Worm (Caenorhabditis elegans) whole organism, L3 larva: Measurements from ENCODE around the gene T04A11.1.
A peak's percentile ranks its signal among the peaks of the same experiment; 100 is the strongest.

Experiments used
- aly-2 ChIP-seq: fragments of 150-350 bp; optimal IDR thresholded peaks from 2 replicates; lab custom pipeline; 2014; ENCODE audit warnings: missing biosample characterization, missing genetic modification characterization
- ama-1 ChIP-seq: fragments of 150-350 bp; optimal IDR thresholded peaks from 2 replicates; lab custom pipeline; 2018
- ceh-28 ChIP-seq: fragments of 150-350 bp; optimal IDR thresholded peaks from 2 replicates; lab custom pipeline; 2014; ENCODE audit warnings: missing biosample characterization, missing genetic modification reagents, missing genetic modification characterization
- ceh-82 ChIP-seq: fragments of 150-350 bp; optimal IDR thresholded peaks from 2 replicates; lab custom pipeline; 2014; ENCODE audit warnings: missing biosample characterization, missing genetic modification characterization
- daf-12 ChIP-seq: fragments of 150-350 bp; optimal IDR thresholded peaks from 2 replicates; lab custom pipeline; 2014; ENCODE audit warnings: missing biosample characterization, missing genetic modification reagents, missing genetic modification characterization
- egl-27 ChIP-seq: sonication (generic microtip); optimal IDR thresholded peaks from 4 replicates; lab custom pipeline; 2017; ENCODE audit warnings: missing biosample characterization, missing genetic modification reagents, missing genetic modification characterization
- egl-5 ChIP-seq: fragments of 150-350 bp; optimal IDR thresholded peaks from 2 replicates; lab custom pipeline; 2017; ENCODE audit warnings: missing biosample characterization, missing genetic modification reagents, missing genetic modification characterization, inconsistent platforms
- elt-2 ChIP-seq: sonication (generic microtip); optimal IDR thresholded peaks from 2 replicates; lab custom pipeline; 2016; ENCODE audit warnings: missing genetic modification reagents, mild to moderate bottlenecking, missing genetic modification characterization, missing compliant biosample characterization
- elt-3 ChIP-seq, 3 experiments: fragments of 150-350 bp in 1 of 3; sonication (generic microtip) in 2 of 3; optimal IDR thresholded peaks; 2 replicates in 2 of 3; 4 replicates in 1 of 3; lab custom pipeline; 2014 to 2017; ENCODE audit warnings: missing biosample characterization in 3 of 3, missing genetic modification characterization in 3 of 3
- eor-1 ChIP-seq, 2 experiments: fragments of 150-350 bp; optimal IDR thresholded peaks; 2 replicates each; lab custom pipeline; 2014 to 2018; ENCODE audit warnings: missing biosample characterization in 2 of 2, missing genetic modification characterization in 2 of 2
- fkh-10 ChIP-seq: sonication (generic microtip); optimal IDR thresholded peaks from 2 replicates; lab custom pipeline; 2017; ENCODE audit warnings: missing biosample characterization, missing genetic modification reagents, missing genetic modification characterization
- fos-1 ChIP-seq: fragments of 150-350 bp; optimal IDR thresholded peaks from 2 replicates; lab custom pipeline; 2014; ENCODE audit warnings: missing biosample characterization, missing genetic modification characterization
- hmg-11 ChIP-seq: sonication (generic microtip); optimal IDR thresholded peaks from 2 replicates; lab custom pipeline; 2016; ENCODE audit warnings: missing genetic modification characterization, missing compliant biosample characterization
- jun-1 ChIP-seq: fragments of 150-350 bp; optimal IDR thresholded peaks from 2 replicates; lab custom pipeline; 2014; ENCODE audit warnings: missing biosample characterization, missing genetic modification reagents, missing genetic modification characterization
- lin-15B ChIP-seq: fragments of 150-350 bp; optimal IDR thresholded peaks from 2 replicates; lab custom pipeline; 2014; ENCODE audit warnings: missing biosample characterization, missing genetic modification characterization
- lin-39 ChIP-seq: fragments of 150-350 bp; optimal IDR thresholded peaks from 2 replicates; lab custom pipeline; 2018; ENCODE audit warnings: missing biosample characterization, missing genetic modification reagents, missing genetic modification characterization
- lsy-12 ChIP-seq: sonication (generic microtip); optimal IDR thresholded peaks from 2 replicates; lab custom pipeline; 2016; ENCODE audit warnings: mild to moderate bottlenecking, missing genetic modification characterization, missing compliant biosample characterization
- mdl-1 ChIP-seq: fragments of 150-350 bp; optimal IDR thresholded peaks from 2 replicates; lab custom pipeline; 2014; ENCODE audit warnings: missing biosample characterization, missing genetic modification characterization
- nfya-1 ChIP-seq: sonication (generic microtip); optimal IDR thresholded peaks from 2 replicates; lab custom pipeline; 2017; ENCODE audit warnings: missing genetic modification characterization, mild to moderate bottlenecking, missing compliant biosample characterization, antibody characterized with exemption, moderate library complexity; ENCODE audit not compliant: insufficient read depth
- nhr-12 ChIP-seq: fragments of 150-350 bp; optimal IDR thresholded peaks from 2 replicates; lab custom pipeline; 2014; ENCODE audit warnings: missing biosample characterization, missing genetic modification characterization
- nhr-23 ChIP-seq: fragments of 150-350 bp; optimal IDR thresholded peaks from 2 replicates; lab custom pipeline; 2014; ENCODE audit warnings: missing biosample characterization, missing genetic modification reagents, missing genetic modification characterization
- nhr-237 ChIP-seq: fragments of 150-350 bp; optimal IDR thresholded peaks from 2 replicates; lab custom pipeline; 2014; ENCODE audit warnings: missing biosample characterization, missing genetic modification characterization
- nhr-25 ChIP-seq: sonication (generic microtip); optimal IDR thresholded peaks from 2 replicates; lab custom pipeline; 2017; ENCODE audit warnings: missing biosample characterization, missing genetic modification characterization
- nhr-28 ChIP-seq: fragments of 150-350 bp; optimal IDR thresholded peaks from 2 replicates; lab custom pipeline; 2014; ENCODE audit warnings: missing biosample characterization, missing genetic modification characterization
- nhr-43 ChIP-seq: sonication (generic microtip); optimal IDR thresholded peaks from 2 replicates; lab custom pipeline; 2016; ENCODE audit warnings: mild to moderate bottlenecking, missing genetic modification characterization, missing compliant biosample characterization; ENCODE audit not compliant: poor library complexity, severe bottlenecking
- nhr-76 ChIP-seq: fragments of 150-350 bp; sonication (generic microtip); optimal IDR thresholded peaks from 5 replicates; lab custom pipeline; 2014; ENCODE audit warnings: missing biosample characterization, missing genetic modification characterization
- nhr-77 ChIP-seq: fragments of 150-350 bp; optimal IDR thresholded peaks from 2 replicates; lab custom pipeline; 2014; ENCODE audit warnings: missing biosample characterization, missing genetic modification characterization
- pha-4 ChIP-seq: fragments of 150-350 bp; optimal IDR thresholded peaks from 2 replicates; lab custom pipeline; 2014; ENCODE audit warnings: missing biosample characterization, missing genetic modification reagents, missing genetic modification characterization
- pqm-1 ChIP-seq: fragments of 150-350 bp; optimal IDR thresholded peaks from 2 replicates; lab custom pipeline; 2017; ENCODE audit warnings: missing biosample characterization, missing genetic modification characterization, inconsistent platforms
- snpc-4 ChIP-seq: fragments of 150-350 bp; optimal IDR thresholded peaks from 2 replicates; lab custom pipeline; 2014; ENCODE audit warnings: missing biosample characterization, missing genetic modification characterization
- tbx-2 ChIP-seq: sonication (generic microtip); optimal IDR thresholded peaks from 2 replicates; lab custom pipeline; 2016; ENCODE audit warnings: mild to moderate bottlenecking, missing genetic modification characterization, missing compliant biosample characterization
- unc-39 ChIP-seq: sonication (generic microtip); optimal IDR thresholded peaks from 4 replicates; lab custom pipeline; 2017; ENCODE audit warnings: missing biosample characterization, missing genetic modification characterization
- unc-62 ChIP-seq: fragments of 150-350 bp; sonication (generic microtip); optimal IDR thresholded peaks from 4 replicates; lab custom pipeline; 2014; ENCODE audit warnings: missing biosample characterization, missing genetic modification reagents, missing genetic modification characterization
- zag-1 ChIP-seq: fragments of 150-350 bp; optimal IDR thresholded peaks from 2 replicates; lab custom pipeline; 2014; ENCODE audit warnings: missing biosample characterization, missing genetic modification characterization
- ztf-11 ChIP-seq: fragments of 150-350 bp; optimal IDR thresholded peaks from 2 replicates; lab custom pipeline; 2014; ENCODE audit warnings: missing biosample characterization, missing genetic modification characterization
- ztf-4 ChIP-seq: fragments of 150-350 bp; optimal IDR thresholded peaks from 2 replicates; lab custom pipeline; 2014; ENCODE audit warnings: missing biosample characterization, missing genetic modification characterization

Gene T04A11.1

DNA sequence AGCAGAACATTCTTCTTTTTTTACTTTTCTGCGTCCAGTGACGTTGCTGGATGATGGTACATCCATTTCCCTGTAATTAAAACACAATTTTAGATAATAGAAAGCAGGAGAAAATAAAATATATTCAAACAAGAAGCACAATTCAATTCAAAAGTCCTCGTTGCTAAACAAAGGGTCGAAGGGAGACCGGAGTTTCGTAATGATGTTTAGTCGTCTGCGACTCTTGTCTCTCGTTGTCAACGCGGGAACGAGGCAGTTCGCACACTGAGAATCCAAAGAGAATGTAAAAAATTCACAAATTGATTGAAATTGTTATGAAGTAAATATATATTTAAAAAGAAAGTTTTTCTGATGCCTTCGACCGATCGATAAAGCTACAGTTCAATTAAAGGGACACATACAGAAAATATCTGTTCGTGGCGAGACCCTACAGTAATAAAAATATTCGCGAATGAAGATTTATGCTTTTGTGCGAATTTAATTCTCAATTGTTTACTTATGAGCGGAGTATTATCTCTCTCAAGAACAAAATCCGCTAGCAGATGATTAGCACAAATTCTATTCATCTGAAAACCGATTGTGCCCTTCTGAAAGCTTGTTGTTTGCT lies 25.5 kb downstream of the T04A11.1 start, which contains the start of gene dpy-26:
Gene dpy-26 (minus strand): TSS at position 111 of the 607 bp plus-strand sequence.
- peak; percentile 51 for TF ChIP-seq lin-15B
- peak; percentile 38 for TF ChIP-seq nhr-23
- no peak for TF ChIP-seq fos-1 (tag; lab: Kevin White, UChicago)
- TF ChIP-seq mdl-1 (tag; lab: Kevin White, UChicago) = no peak
- TF ChIP-seq nhr-25 (tag; lab: Kevin White, UChicago) = peak; percentile 30
- TF ChIP-seq lin-39 = peak; percentile 27
- TF ChIP-seq, all 47 proteins: peak for 4

DNA sequence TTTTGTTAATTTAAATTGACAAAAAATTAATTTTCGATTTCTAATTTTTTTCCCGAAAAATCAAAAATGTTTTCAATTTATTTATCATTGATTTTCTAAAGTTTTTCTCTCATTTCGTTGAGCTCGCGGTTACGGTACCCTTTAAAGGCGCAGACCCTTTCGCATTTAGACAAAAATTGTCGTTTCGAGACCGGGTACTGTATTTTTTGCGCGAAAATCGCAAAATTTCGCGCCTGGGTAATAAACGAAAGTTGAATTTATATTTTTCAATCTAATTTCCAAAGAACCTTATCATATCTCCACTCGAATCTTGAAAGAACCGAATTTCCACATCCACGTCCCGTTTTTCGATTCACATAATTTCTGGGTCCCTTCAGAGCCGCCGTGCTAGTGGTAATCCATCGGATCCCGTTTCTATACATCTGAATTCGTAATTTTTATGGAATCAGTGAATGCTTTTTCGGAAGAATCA lies 31.3 kb downstream of the T04A11.1 start, which contains the start of gene C25G4.3:
Gene C25G4.3 (minus strand): TSS at position 422 of the 472 bp plus-strand sequence.
- TF ChIP-seq nhr-237 (tag; lab: Kevin White, UChicago) = no peak
- no peak for TF ChIP-seq nfya-1 (tag; lab: Kevin White, UChicago)
- TF ChIP-seq pqm-1 = no peak
- no peak for TF ChIP-seq egl-27 (tag; lab: Kevin White, UChicago)
- TF ChIP-seq ama-1 (lab: Kevin White, UChicago) = no peak
- TF ChIP-seq egl-5 (tag; lab: Kevin White, UChicago) = no peak
- TF ChIP-seq snpc-4 (tag; lab: Kevin White, UChicago) = no peak
- no peak for TF ChIP-seq eor-1 (tag; optimal IDR thresholded peaks at IDR 0.05; lab: Kevin White, UChicago)
- TF ChIP-seq tbx-2 (tag; lab: Kevin White, UChicago) = no peak

DNA sequence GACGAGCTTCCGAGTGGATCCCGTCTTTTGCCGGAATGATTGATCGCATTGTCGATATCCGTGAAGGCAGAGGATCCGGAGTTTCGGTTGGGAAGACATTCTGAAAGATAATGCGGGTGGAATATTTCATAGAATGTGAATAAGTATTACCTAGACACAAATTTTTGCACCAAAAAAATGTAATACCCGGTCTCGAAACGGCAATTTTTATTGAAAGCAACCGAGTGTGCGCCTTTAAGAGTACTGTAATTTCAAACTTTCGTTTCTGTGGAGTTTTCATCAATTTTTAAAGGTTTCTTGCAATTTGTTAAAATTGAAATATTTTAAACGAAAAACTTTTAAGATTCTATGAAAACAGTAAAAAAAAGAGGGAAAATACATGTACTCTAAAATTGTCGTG lies 32.9 kb downstream of the T04A11.1 start, which contains the start of gene C25G4.2:
Gene C25G4.2 (minus strand): TSS at position 100 of the 400 bp plus-strand sequence.
- no peak for TF ChIP-seq ztf-4 (tag; lab: Kevin White, UChicago)
- TF ChIP-seq ztf-11 = no peak
- no peak for TF ChIP-seq nhr-23
- no peak for TF ChIP-seq unc-62 (GFP tag; lab: Kevin White, UChicago)
- TF ChIP-seq zag-1 (tag; lab: Kevin White, UChicago) = no peak
- TF ChIP-seq fkh-10 = no peak
- TF ChIP-seq jun-1 (tag; lab: Kevin White, UChicago) = no peak
- no peak for TF ChIP-seq nhr-12 (tag; lab: Kevin White, UChicago)

DNA sequence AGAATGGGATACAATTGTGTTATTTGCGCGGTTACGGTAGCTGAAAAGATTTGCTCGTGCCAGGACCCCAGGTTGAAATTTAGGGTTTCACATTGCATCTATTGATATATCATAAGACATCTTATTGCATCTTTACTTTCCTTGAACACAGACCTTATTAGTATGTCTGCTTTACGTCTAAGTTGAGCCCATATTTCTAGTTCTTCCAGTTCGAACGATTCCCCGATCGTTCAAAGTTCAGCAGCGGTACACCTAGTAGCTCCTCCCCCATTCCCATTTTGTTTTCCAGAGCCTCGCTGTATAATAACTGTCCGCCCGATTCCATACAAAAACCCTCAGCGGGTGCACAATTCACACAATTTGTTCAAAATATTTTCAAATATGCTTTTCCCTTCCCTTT lies 35.1 kb downstream of the T04A11.1 start, which contains the start of gene C25G4.17:
Gene C25G4.17 (plus strand): TSS at position 301 of the 400 bp plus-strand sequence.
- TF ChIP-seq jun-1 (tag; lab: Kevin White, UChicago) = no peak
- no peak for TF ChIP-seq elt-2 (tag; lab: Kevin White, UChicago)
- no peak for TF ChIP-seq tbx-2 (tag; lab: Kevin White, UChicago)

DNA sequence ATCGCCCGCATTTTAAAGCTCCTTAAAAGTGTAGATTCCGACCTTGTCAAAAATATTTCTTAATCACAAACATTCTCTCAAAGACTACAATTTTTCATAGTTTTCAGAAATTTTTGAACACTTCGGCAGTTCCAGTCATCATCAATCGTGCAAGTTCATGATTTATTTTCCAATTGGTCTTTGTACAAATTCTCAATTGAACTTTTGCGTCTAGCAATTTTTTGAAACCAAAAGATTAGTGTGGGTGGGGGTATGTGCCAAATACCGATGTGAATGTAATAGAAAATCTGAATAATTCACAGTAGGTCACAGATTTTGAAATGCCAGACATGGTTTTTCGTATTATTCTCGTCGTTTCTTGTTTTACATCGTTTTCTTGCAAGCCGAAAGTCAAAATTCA lies 38.5 kb downstream of the T04A11.1 start, which contains the start of gene clec-185:
Gene clec-185 (plus strand): TSS at position 301 of the 400 bp plus-strand sequence.
- TF ChIP-seq pqm-1 = no peak
- no peak for TF ChIP-seq mdl-1 (tag; lab: Kevin White, UChicago)
- no peak for TF ChIP-seq ztf-4 (tag; lab: Kevin White, UChicago)
- TF ChIP-seq daf-12 (tag; lab: Kevin White, UChicago) = no peak
- no peak for TF ChIP-seq lsy-12 (tag; lab: Kevin White, UChicago)
- TF ChIP-seq nhr-43 (tag; lab: Kevin White, UChicago) = no peak
- TF ChIP-seq ceh-82 = no peak

DNA sequence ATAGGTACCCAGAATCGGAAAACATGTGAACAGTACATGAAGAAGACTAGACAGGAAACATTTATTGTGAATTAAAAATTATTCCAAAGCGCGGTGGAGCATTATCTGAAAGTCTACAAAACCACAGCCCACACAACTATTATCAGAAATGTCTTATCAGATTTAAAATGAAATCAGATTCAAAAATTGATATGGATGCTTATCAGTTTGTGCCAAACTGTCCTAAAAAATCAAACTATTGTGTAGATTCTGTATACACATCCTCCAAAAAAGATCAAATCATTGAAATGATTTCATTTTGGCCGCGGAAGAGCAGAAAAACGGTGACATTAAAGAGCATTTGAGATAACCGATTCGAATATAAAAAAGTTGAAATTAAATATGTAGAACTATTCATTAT lies 41.4 kb downstream of the T04A11.1 start, which contains the start of gene irg-4:
Gene irg-4 (plus strand): TSS at position 392 of the 400 bp plus-strand sequence.
- no peak for TF ChIP-seq nhr-23
- no peak for TF ChIP-seq fos-1 (tag; lab: Kevin White, UChicago)
- no peak for TF ChIP-seq ama-1 (lab: Kevin White, UChicago)
- no peak for TF ChIP-seq elt-3 (tag; optimal IDR thresholded peaks at IDR 0.05; lab: Kevin White, UChicago)
- TF ChIP-seq unc-62 (GFP tag; lab: Kevin White, UChicago) = no peak
- no peak for TF ChIP-seq eor-1 (tag; optimal IDR thresholded peaks at IDR 0.05; lab: Kevin White, UChicago)
- TF ChIP-seq aly-2 (tag; lab: Kevin White, UChicago) = no peak
- no peak for TF ChIP-seq nhr-76
- no peak for TF ChIP-seq lin-15B
- TF ChIP-seq jun-1 (tag; lab: Kevin White, UChicago) = peak; percentile 23
- TF ChIP-seq elt-2 (tag; lab: Kevin White, UChicago) = peak; percentile 96
- TF ChIP-seq mdl-1 (tag; lab: Kevin White, UChicago) = no peak
- no peak for TF ChIP-seq hmg-11 (tag; lab: Kevin White, UChicago)
- no peak for TF ChIP-seq ceh-28
- no peak for TF ChIP-seq egl-27 (tag; lab: Kevin White, UChicago)
- peak; percentile 91 for TF ChIP-seq pqm-1
- no peak for TF ChIP-seq pha-4
- no peak for TF ChIP-seq nhr-28 (tag; lab: Kevin White, UChicago)
- TF ChIP-seq unc-39 = no peak
- TF ChIP-seq nhr-77 (tag; lab: Kevin White, UChicago) = no peak
- no peak for TF ChIP-seq nhr-43 (tag; lab: Kevin White, UChicago)
- TF ChIP-seq, all 47 proteins: peak for 3
